Worm (Caenorhabditis elegans) whole organism, young adult: Measurements from ENCODE around the gene set-31.

Source experiments
- C17E4.6 ChIP-seq: fragments of 200-800 bp; sonication (Bioruptor generic); IDR thresholded peaks from 2 replicates; pipeline ENCODE4 v1.3.6; 2022; ENCODE audit warnings: missing genetic modification reagents, missing genetic modification characterization, missing compliant biosample characterization
- F49E8.2 ChIP-seq: sonication (generic microtip); optimal IDR thresholded peaks from 3 replicates; lab custom pipeline; 2017; ENCODE audit warnings: missing genetic modification characterization, mild to moderate bottlenecking, missing compliant biosample characterization, antibody characterized with exemption, moderate library complexity; ENCODE audit not compliant: insufficient read depth
- F57A8.1 ChIP-seq: fragments of 200-800 bp; sonication (Bioruptor generic); optimal IDR thresholded peaks from 2 replicates; lab custom pipeline; 2018; ENCODE audit warnings: mild to moderate bottlenecking, missing genetic modification characterization, moderate library complexity, missing compliant biosample characterization
- F57C9.4 ChIP-seq: sonication (generic microtip); optimal IDR thresholded peaks from 2 replicates; lab custom pipeline; 2017; ENCODE audit warnings: mild to moderate bottlenecking, missing genetic modification characterization, missing compliant biosample characterization
- K11D2.4 ChIP-seq: fragments of 200-800 bp; sonication (Bioruptor generic); IDR thresholded peaks from 2 replicates; pipeline ENCODE4 v1.3.6; 2022; ENCODE audit warnings: missing genetic modification reagents, missing genetic modification characterization, missing compliant biosample characterization
- Y53F4B.3 ChIP-seq: fragments of 200-800 bp; sonication (Bioruptor generic); IDR thresholded peaks from 2 replicates; pipeline ENCODE4 v1.3.6; 2022; ENCODE audit warnings: missing genetic modification reagents, missing genetic modification characterization, missing compliant biosample characterization
- Y53G8AR.9 ChIP-seq: fragments of 200-800 bp; sonication (Bioruptor generic); conservative IDR thresholded peaks from 2 replicates; pipeline ENCODE4 v1.3.6; 2022; ENCODE audit warnings: missing genetic modification reagents, missing genetic modification characterization, missing compliant biosample characterization
- Y56A3A.18 ChIP-seq: fragments of 200-800 bp; sonication (Bioruptor generic); IDR thresholded peaks from 2 replicates; pipeline ENCODE4 v1.3.6; 2022; ENCODE audit warnings: missing genetic modification reagents, missing genetic modification characterization, missing compliant biosample characterization
- Y95B8A.8 ChIP-seq: fragments of 200-800 bp; sonication (Bioruptor generic); IDR thresholded peaks from 2 replicates; pipeline ENCODE4 v1.3.6; 2022; ENCODE audit warnings: missing genetic modification reagents, missing genetic modification characterization, missing compliant biosample characterization
- ZK185.1 ChIP-seq: sonication (generic microtip); optimal IDR thresholded peaks from 2 replicates; lab custom pipeline; 2016; ENCODE audit warnings: mild to moderate bottlenecking, missing genetic modification characterization, missing compliant biosample characterization; ENCODE audit not compliant: poor library complexity, severe bottlenecking
- akir-1 ChIP-seq: fragments of 200-800 bp; sonication (Bioruptor generic); optimal IDR thresholded peaks from 2 replicates; lab custom pipeline; 2018; ENCODE audit warnings: mild to moderate bottlenecking, missing genetic modification characterization, moderate library complexity, missing compliant biosample characterization
- ama-1 ChIP-seq, 3 experiments: fragments of 150-350 bp in 1 of 3; sonication (generic microtip) in 2 of 3; optimal IDR thresholded peaks; 2 replicates each; lab custom pipeline; 2014 to 2018; ENCODE audit warnings: missing biosample characterization in 2 of 3, missing genetic modification characterization in 2 of 3, missing genetic modification reagents in 2 of 3
- atf-7 ChIP-seq: sonication (generic microtip); optimal IDR thresholded peaks from 2 replicates; lab custom pipeline; 2017; ENCODE audit warnings: mild to moderate bottlenecking, missing genetic modification characterization, missing compliant biosample characterization
- bed-1 ChIP-seq: fragments of 200-800 bp; sonication (Bioruptor generic); IDR thresholded peaks from 2 replicates; pipeline ENCODE4 v1.3.6; 2022; ENCODE audit warnings: missing genetic modification reagents, missing genetic modification characterization, missing compliant biosample characterization
- bed-2 ChIP-seq: fragments of 200-800 bp; sonication (Bioruptor generic); IDR thresholded peaks from 2 replicates; pipeline ENCODE4 v1.3.6; 2022; ENCODE audit warnings: missing genetic modification reagents, missing genetic modification characterization, missing compliant biosample characterization
- cebp-1 ChIP-seq, 2 experiments: fragments of 200-800 bp in 1 of 2; sonication (Bioruptor generic) in 1 of 2; sonication (generic microtip) in 1 of 2; IDR thresholded peaks in 1 of 2; optimal IDR thresholded peaks in 1 of 2; 2 replicates each; pipeline versions ENCODE4 v1.3.6 to Lab custom; 2017 to 2022; ENCODE audit warnings: missing compliant biosample characterization in 2 of 2, missing genetic modification characterization in 2 of 2, mild to moderate bottlenecking in 1 of 2, missing genetic modification reagents in 1 of 2, moderate library complexity in 1 of 2
- cebp-2 ChIP-seq: fragments of 200-800 bp; sonication (Bioruptor generic); IDR thresholded peaks from 2 replicates; pipeline ENCODE4 v1.3.6; 2022; ENCODE audit warnings: missing genetic modification characterization, missing compliant biosample characterization
- ceh-79 ChIP-seq: sonication (generic microtip); optimal IDR thresholded peaks from 2 replicates; lab custom pipeline; 2017; ENCODE audit warnings: mild to moderate bottlenecking, missing genetic modification characterization, missing compliant biosample characterization
- die-1 ChIP-seq: sonication (generic microtip); optimal IDR thresholded peaks from 2 replicates; lab custom pipeline; 2016; ENCODE audit warnings: missing genotype, mild to moderate bottlenecking, missing genetic modification characterization, missing compliant biosample characterization
- dpl-1 ChIP-seq: fragments of 150-350 bp; optimal IDR thresholded peaks from 2 replicates; lab custom pipeline; 2014; ENCODE audit warnings: missing biosample characterization, missing genetic modification reagents, missing genetic modification characterization
- egl-18 ChIP-seq: fragments of 200-800 bp; sonication (Bioruptor generic); IDR thresholded peaks from 2 replicates; pipeline ENCODE4 v1.3.6; 2022; ENCODE audit warnings: missing genetic modification reagents, missing genetic modification characterization, missing compliant biosample characterization
- ekl-4 ChIP-seq: fragments of 200-800 bp; sonication (Bioruptor generic); IDR thresholded peaks from 2 replicates; pipeline ENCODE4 v1.3.6; 2022; ENCODE audit warnings: missing genetic modification reagents, missing genetic modification characterization, missing compliant biosample characterization
- him-1 ChIP-seq: sonication (generic microtip); optimal IDR thresholded peaks from 2 replicates; lab custom pipeline; 2016; ENCODE audit warnings: missing genotype, missing genetic modification reagents, missing genetic modification characterization, missing compliant biosample characterization
- hsf-1 ChIP-seq: fragments of 200-800 bp; sonication (Bioruptor generic); IDR thresholded peaks from 2 replicates; pipeline ENCODE4 v1.3.6; 2022; ENCODE audit warnings: missing genetic modification reagents, missing genetic modification characterization, missing compliant biosample characterization
- lin-26 ChIP-seq: fragments of 200-800 bp; sonication (Bioruptor generic); IDR thresholded peaks from 2 replicates; pipeline ENCODE4 v1.3.6; 2022; ENCODE audit warnings: missing genetic modification reagents, missing genetic modification characterization, missing compliant biosample characterization
- madf-3 ChIP-seq: fragments of 200-800 bp; sonication (Bioruptor generic); IDR thresholded peaks from 2 replicates; pipeline ENCODE4 v1.3.6; 2022; ENCODE audit warnings: missing genetic modification reagents, missing genetic modification characterization, missing compliant biosample characterization
- madf-8 ChIP-seq: fragments of 200-800 bp; sonication (Bioruptor generic); conservative IDR thresholded peaks from 2 replicates; pipeline ENCODE4 v1.3.6; 2022; ENCODE audit warnings: missing genetic modification reagents, missing genetic modification characterization, missing compliant biosample characterization
- mel-28 ChIP-seq: sonication (generic microtip); optimal IDR thresholded peaks from 2 replicates; lab custom pipeline; 2016; ENCODE audit warnings: borderline replicate concordance, mild to moderate bottlenecking, missing genetic modification characterization, missing compliant biosample characterization
- mxl-1 ChIP-seq: sonication (generic microtip); optimal IDR thresholded peaks from 2 replicates; lab custom pipeline; 2016; ENCODE audit warnings: missing genetic modification characterization, missing compliant biosample characterization
- nfya-1 ChIP-seq: sonication (generic microtip); optimal IDR thresholded peaks from 2 replicates; lab custom pipeline; 2017; ENCODE audit warnings: antibody characterized with exemption, missing compliant biosample characterization, missing genetic modification characterization, borderline replicate concordance; ENCODE audit not compliant: insufficient read depth
- nfyb-1 ChIP-seq: fragments of 200-800 bp; sonication (Bioruptor generic); IDR thresholded peaks from 2 replicates; pipeline ENCODE4 v1.3.6; 2022; ENCODE audit warnings: missing genetic modification reagents, missing genetic modification characterization, missing compliant biosample characterization
- nhr-80 ChIP-seq: sonication (generic microtip); optimal IDR thresholded peaks from 2 replicates; lab custom pipeline; 2016; ENCODE audit warnings: missing genetic modification characterization, missing compliant biosample characterization
- nhr-90 ChIP-seq: sonication (generic microtip); optimal IDR thresholded peaks from 2 replicates; lab custom pipeline; 2016; ENCODE audit warnings: missing genotype, mild to moderate bottlenecking, missing genetic modification characterization, missing compliant biosample characterization
- pbrm-1 ChIP-seq: fragments of 200-800 bp; sonication (Bioruptor generic); IDR thresholded peaks from 2 replicates; pipeline ENCODE4 v1.3.6; 2022; ENCODE audit warnings: missing genetic modification reagents, missing genetic modification characterization, missing compliant biosample characterization
- sea-2 ChIP-seq: fragments of 200-800 bp; sonication (Bioruptor generic); IDR thresholded peaks from 2 replicates; pipeline ENCODE4 v1.3.6; 2022; ENCODE audit warnings: missing genetic modification characterization, missing compliant biosample characterization
- snpc-4 ChIP-seq, 5 experiments: fragments of 150-350 bp in 1 of 5; sonication (generic microtip) in 4 of 5; optimal IDR thresholded peaks; 2 replicates each; lab custom pipeline; 2014 to 2018; ENCODE audit warnings: missing genetic modification characterization in 5 of 5, missing biosample characterization in 3 of 5, antibody characterized with exemption in 2 of 5, mild to moderate bottlenecking in 2 of 5, missing compliant biosample characterization in 2 of 5, missing genotype in 2 of 5, moderate library complexity in 2 of 5, missing genetic modification reagents in 1 of 5
- tlf-1 ChIP-seq: fragments of 200-800 bp; sonication (Bioruptor generic); optimal IDR thresholded peaks from 2 replicates; lab custom pipeline; 2018; ENCODE audit warnings: mild to moderate bottlenecking, missing genetic modification characterization, missing compliant biosample characterization
- zfh-2 ChIP-seq: fragments of 200-800 bp; sonication (Bioruptor generic); conservative IDR thresholded peaks from 2 replicates; pipeline ENCODE4 v1.3.6; 2022; ENCODE audit warnings: missing genetic modification reagents, missing genetic modification characterization, missing compliant biosample characterization
- ztf-6 ChIP-seq: fragments of 200-800 bp; sonication (Bioruptor generic); IDR thresholded peaks from 2 replicates; pipeline ENCODE4 v1.3.6; 2022; ENCODE audit warnings: missing genetic modification reagents, missing genetic modification characterization, missing compliant biosample characterization

Gene set-31

DNA sequence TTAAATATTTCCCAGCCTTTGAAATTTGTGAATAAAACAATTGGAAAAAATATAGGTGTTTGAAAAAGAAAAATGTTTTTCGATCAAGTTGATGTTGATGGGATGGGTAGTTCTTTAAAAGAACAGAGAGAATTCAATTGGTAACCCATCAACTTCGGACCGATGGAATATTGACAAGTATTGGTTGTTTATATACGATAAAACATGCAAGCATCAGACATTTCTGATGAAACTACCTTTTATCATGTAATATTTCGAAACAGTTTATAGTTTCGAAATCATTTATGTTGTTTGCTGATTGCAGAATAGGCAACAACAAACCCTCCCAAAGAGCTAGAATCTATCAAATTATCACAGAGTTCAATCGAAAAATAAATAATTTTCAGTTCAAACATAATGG lies 7.8 kb upstream of the set-31 start:
- TF ChIP-seq snpc-4 (GFP tag; optimal IDR thresholded peaks at IDR 0.05; lab: Kevin White, UChicago) (no peak), snpc-4 (tag; optimal IDR thresholded peaks at IDR 0.05; lab: Kevin White, UChicago) (peak in 2 of 4 experiments; percentile 85), cebp-1 (GFP tag; IDR thresholded peaks at IDR 0.05; lab: Robert Waterston, UW) (no peak), cebp-1 (tag; optimal IDR thresholded peaks at IDR 0.05; lab: Kevin White, UChicago) (peak; percentile 87), K11D2.4 (no peak), cebp-2 (GFP tag; lab: Robert Waterston, UW) (0 out of 2 replicates have a peak, but pooled peaks have one; percentile 13)

DNA sequence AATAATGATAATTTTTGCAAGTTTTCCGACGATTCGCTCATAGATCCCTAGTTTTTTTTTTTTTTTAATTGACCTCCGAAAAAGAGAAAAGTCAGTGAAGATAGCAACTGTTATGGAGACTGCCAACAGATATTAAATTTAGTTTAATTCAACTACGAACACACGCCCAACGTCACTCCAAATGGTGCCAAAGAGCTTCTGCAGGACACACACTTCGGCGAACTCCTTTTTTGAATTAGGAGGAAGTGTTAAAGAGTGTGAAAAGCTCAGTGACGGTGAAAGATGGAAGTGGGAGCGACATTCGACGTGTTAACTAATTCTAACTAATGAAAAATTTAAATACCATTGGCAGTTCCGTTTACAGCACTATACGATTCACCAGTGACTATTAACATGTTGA lies 5.7 kb upstream of the set-31 start:
- TF ChIP-seq tlf-1 (GFP tag; lab: Kevin White, UChicago) (peak; percentile 0), nhr-90 (tag; lab: Kevin White, UChicago) (peak; percentile 65), mel-28 (no peak), ama-1 (optimal IDR thresholded peaks at IDR 0.05; lab: Kevin White, UChicago) (peak; percentile 43), ama-1 (GFP tag; optimal IDR thresholded peaks at IDR 0.05; lab: Kevin White, UChicago) (peak in 1 of 2 experiments; percentile 60), Y56A3A.18 (GFP tag; lab: Robert Waterston, UW) (no peak), F57C9.4 (tag; lab: Kevin White, UChicago) (no peak), madf-3 (GFP tag; lab: Robert Waterston, UW) (peak; percentile 13; the same call in 1 of the 2 replicates), him-1 (tag; lab: Kevin White, UChicago) (no peak), die-1 (peak; percentile 29), F49E8.2 (tag; lab: Kevin White, UChicago) (peak; percentile 22), hsf-1 (GFP tag; lab: Robert Waterston, UW) (0 out of 2 replicates have a peak, but pooled peaks have one; percentile 32), snpc-4 (GFP tag; optimal IDR thresholded peaks at IDR 0.05; lab: Kevin White, UChicago) (no peak), snpc-4 (tag; optimal IDR thresholded peaks at IDR 0.05; lab: Kevin White, UChicago) (peak in 1 of 4 experiments; percentile 25), nfyb-1 (GFP tag; lab: Robert Waterston, UW) (0 out of 2 replicates have a peak, but pooled peaks have one; percentile 40), ceh-79 (peak; percentile 12), cebp-1 (GFP tag; IDR thresholded peaks at IDR 0.05; lab: Robert Waterston, UW) (no peak; the same call in 1 of the 2 replicates), cebp-1 (tag; optimal IDR thresholded peaks at IDR 0.05; lab: Kevin White, UChicago) (peak; percentile 31), ekl-4 (0 out of 2 replicates have a peak, but pooled peaks have one; percentile 42), lin-26 (GFP tag; lab: Robert Waterston, UW) (0 out of 2 replicates have a peak, but pooled peaks have one; percentile 12)

DNA sequence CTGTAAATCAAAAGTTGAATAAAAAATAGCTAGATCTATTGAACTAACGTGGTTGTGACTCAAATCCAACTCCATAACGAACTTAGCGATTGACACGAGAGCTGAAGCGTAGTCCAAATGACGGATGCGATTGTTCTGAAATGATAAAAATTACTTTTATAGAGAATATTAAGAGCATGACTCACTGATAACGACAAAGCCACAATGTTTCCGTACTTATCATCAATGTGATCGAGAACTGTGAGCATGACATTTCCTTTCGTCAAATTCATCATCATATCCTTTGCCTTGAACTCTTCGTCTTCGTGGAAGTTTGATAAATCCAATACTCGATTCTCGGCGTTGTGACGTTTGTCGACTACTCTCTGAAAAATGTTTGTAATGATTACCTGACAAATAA lies 3.7 kb upstream of the set-31 start:
- TF ChIP-seq akir-1 (no peak), nhr-80 (tag; lab: Kevin White, UChicago) (peak; percentile 73)

DNA sequence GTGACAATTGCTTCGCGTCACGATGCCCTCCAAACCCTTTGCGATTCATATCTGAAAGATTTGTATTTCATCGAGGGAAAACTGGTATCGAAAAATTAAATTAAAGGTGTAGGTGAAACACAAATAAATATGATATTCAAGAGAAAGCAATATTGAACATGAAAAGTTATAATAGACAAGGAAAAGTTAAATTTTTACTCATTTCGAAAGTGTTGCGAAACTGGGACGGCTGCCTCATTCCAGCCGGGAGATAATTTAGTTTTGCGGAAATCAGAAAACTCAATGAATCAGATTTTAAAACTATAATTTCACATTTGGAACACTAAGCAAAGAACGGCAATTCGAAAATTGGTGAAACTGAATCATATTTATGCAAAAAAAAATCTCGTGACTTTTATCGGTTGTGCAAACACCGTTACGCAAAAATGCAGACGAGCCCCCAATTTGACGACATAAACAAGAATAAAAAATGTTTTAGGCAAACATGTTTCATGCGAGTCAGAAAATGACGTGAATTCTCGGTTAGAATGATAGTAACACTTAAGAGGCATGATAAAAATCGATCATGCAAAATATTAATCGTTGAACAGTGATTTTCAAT lies 2.6 kb upstream of the set-31 start, which contains the start of the genes nxf-1 and C15H11.11:
TSS of gene nxf-1 (minus strand) at position 51 of the 601 bp plus-strand sequence.
TSS of gene C15H11.11 (plus strand) at position 536 of the 601 bp plus-strand sequence.
- 0 out of 2 replicates have a peak, but pooled peaks have one; percentile 13 for TF ChIP-seq pbrm-1 (GFP tag; lab: Robert Waterston, UW)
- TF ChIP-seq egl-18 (GFP tag; lab: Robert Waterston, UW), result no peak
- TF ChIP-seq Y53G8AR.9 (GFP tag; lab: Robert Waterston, UW), result peak; percentile 63; the same call in 1 of the 2 replicates
- no peak for TF ChIP-seq Y53F4B.3
- TF ChIP-seq Y95B8A.8, result no peak
- TF ChIP-seq nfya-1 (tag; lab: Kevin White, UChicago), result no peak
- no peak for TF ChIP-seq F57A8.1
- TF ChIP-seq mxl-1, result no peak
- TF ChIP-seq tlf-1 (GFP tag; lab: Kevin White, UChicago), result peak; percentile 3
- TF ChIP-seq bed-2 (GFP tag; lab: Robert Waterston, UW), result no peak
- TF ChIP-seq F49E8.2 (tag; lab: Kevin White, UChicago), result no peak
- TF ChIP-seq sea-2 (GFP tag; lab: Robert Waterston, UW), result no peak
- TF ChIP-seq dpl-1 (GFP tag; lab: Kevin White, UChicago), result no peak
- TF ChIP-seq bed-1 (GFP tag; lab: Robert Waterston, UW), result no peak
- TF ChIP-seq K11D2.4, result no peak
- TF ChIP-seq snpc-4 (GFP tag; optimal IDR thresholded peaks at IDR 0.05; lab: Kevin White, UChicago), result no peak
- peak in 3 of 4 experiments; percentile 50 to 72 (median 61) for TF ChIP-seq snpc-4 (tag; optimal IDR thresholded peaks at IDR 0.05; lab: Kevin White, UChicago)
- TF ChIP-seq zfh-2 (GFP tag; lab: Robert Waterston, UW), result no peak
- peak; percentile 74 for TF ChIP-seq ZK185.1 (tag; lab: Kevin White, UChicago)
- TF ChIP-seq C17E4.6, result no peak
- TF ChIP-seq madf-8 (GFP tag; lab: Robert Waterston, UW), result no peak
- no peak for TF ChIP-seq mel-28
- peak; percentile 73 for TF ChIP-seq atf-7 (tag; lab: Kevin White, UChicago)
- TF ChIP-seq ztf-6, result no peak
- TF ChIP-seq madf-3 (GFP tag; lab: Robert Waterston, UW), result no peak
